Worm (Caenorhabditis elegans) whole organism, L1 larva: Measurements from ENCODE around the gene gln-2.

ENCODE experiments used
- F16B12.6 ChIP-seq: fragments of 150-350 bp; optimal IDR thresholded peaks from 2 replicates; lab custom pipeline; 2014; ENCODE audit warnings: missing biosample characterization, missing genetic modification characterization
- ama-1 ChIP-seq: fragments of 150-350 bp; optimal IDR thresholded peaks from 2 replicates; lab custom pipeline; 2014
- blmp-1 ChIP-seq: fragments of 150-350 bp; optimal IDR thresholded peaks from 2 replicates; lab custom pipeline; 2014; ENCODE audit warnings: missing biosample characterization, missing genetic modification characterization
- ceh-63 ChIP-seq: fragments of 200-800 bp; sonication (Bioruptor generic); optimal IDR thresholded peaks from 2 replicates; lab custom pipeline; 2018; ENCODE audit warnings: mild to moderate bottlenecking, missing genetic modification characterization, missing compliant biosample characterization
- ceh-8 ChIP-seq: fragments of 200-800 bp; sonication (Bioruptor generic); optimal IDR thresholded peaks from 2 replicates; lab custom pipeline; 2018; ENCODE audit warnings: mild to moderate bottlenecking, missing genetic modification characterization, moderate library complexity, missing compliant biosample characterization
- ceh-82 ChIP-seq, 3 experiments: fragments of 150-350 bp in 1 of 3; sonication (generic microtip) in 2 of 3; optimal IDR thresholded peaks; 2 replicates each; lab custom pipeline; 2014 to 2017; ENCODE audit warnings: missing biosample characterization in 3 of 3, missing genetic modification characterization in 3 of 3
- ceh-88 ChIP-seq: fragments of 200-800 bp; sonication (Bioruptor generic); IDR thresholded peaks from 2 replicates; pipeline ENCODE4 v1.3.6; 2022; ENCODE audit warnings: missing genetic modification characterization, missing compliant biosample characterization
- dpl-1 ChIP-seq, 3 experiments: fragments of 150-350 bp in 2 of 3; sonication (generic microtip) in 1 of 3; optimal IDR thresholded peaks; 2 replicates each; lab custom pipeline; 2014 to 2017; ENCODE audit warnings: missing biosample characterization in 3 of 3, missing genetic modification characterization in 3 of 3, missing genetic modification reagents in 3 of 3
- dsc-1 ChIP-seq: sonication (generic microtip); optimal IDR thresholded peaks from 2 replicates; lab custom pipeline; 2016; ENCODE audit warnings: mild to moderate bottlenecking, missing genetic modification characterization, missing compliant biosample characterization
- efl-1 ChIP-seq, 4 experiments: fragments of 150-350 bp; optimal IDR thresholded peaks in 3 of 4; peaks in 1 of 4; 1 replicate in 1 of 4; 2 replicates in 3 of 4; lab custom pipeline; 2014; ENCODE audit warnings: missing biosample characterization in 2 of 4, missing genetic modification characterization in 2 of 4, missing genetic modification reagents in 2 of 4
- efl-3 ChIP-seq: fragments of 200-800 bp; sonication (Bioruptor generic); optimal IDR thresholded peaks from 2 replicates; lab custom pipeline; 2018; ENCODE audit warnings: mild to moderate bottlenecking, missing genetic modification characterization, missing compliant biosample characterization
- elt-2 ChIP-seq: sonication (generic microtip); optimal IDR thresholded peaks from 2 replicates; lab custom pipeline; 2016; ENCODE audit warnings: missing genetic modification characterization, mild to moderate bottlenecking, inconsistent platforms, missing compliant biosample characterization, missing genetic modification reagents
- fkh-4 ChIP-seq: sonication (generic microtip); optimal IDR thresholded peaks from 2 replicates; lab custom pipeline; 2016; ENCODE audit warnings: missing compliant biosample characterization, missing genetic modification characterization, borderline replicate concordance
- fkh-8 ChIP-seq: sonication (generic microtip); optimal IDR thresholded peaks from 2 replicates; lab custom pipeline; 2016; ENCODE audit warnings: mild to moderate bottlenecking, missing genetic modification characterization, missing compliant biosample characterization
- fos-1 ChIP-seq: fragments of 150-350 bp; optimal IDR thresholded peaks from 2 replicates; lab custom pipeline; 2014; ENCODE audit warnings: missing biosample characterization, missing genetic modification characterization
- hlh-17 ChIP-seq: fragments of 200-800 bp; sonication (Bioruptor generic); optimal IDR thresholded peaks from 2 replicates; lab custom pipeline; 2018; ENCODE audit warnings: missing genetic modification characterization, mild to moderate bottlenecking, missing compliant biosample characterization, moderate library complexity, borderline replicate concordance
- jun-1 ChIP-seq: fragments of 150-350 bp; optimal IDR thresholded peaks from 2 replicates; lab custom pipeline; 2014; ENCODE audit warnings: missing biosample characterization, missing genetic modification reagents, missing genetic modification characterization
- lin-14 ChIP-seq: fragments of 200-800 bp; sonication (Bioruptor generic); optimal IDR thresholded peaks from 2 replicates; lab custom pipeline; 2018; ENCODE audit warnings: mild to moderate bottlenecking, missing genetic modification characterization, moderate library complexity, missing compliant biosample characterization
- lin-35 ChIP-seq, 2 experiments: fragments of 150-350 bp; optimal IDR thresholded peaks; 2 replicates each; lab custom pipeline; 2014; ENCODE audit warnings: missing biosample characterization in 2 of 2, missing genetic modification characterization in 2 of 2, missing genetic modification reagents in 2 of 2
- lin-39 ChIP-seq: fragments of 150-350 bp; optimal IDR thresholded peaks from 2 replicates; lab custom pipeline; 2014; ENCODE audit warnings: missing biosample characterization, missing genetic modification reagents, missing genetic modification characterization
- lir-3 ChIP-seq: sonication (generic microtip); optimal IDR thresholded peaks from 2 replicates; lab custom pipeline; 2016; ENCODE audit warnings: mild to moderate bottlenecking, missing genetic modification characterization, moderate library complexity, missing compliant biosample characterization; ENCODE audit not compliant: poor library complexity
- lsy-2 ChIP-seq, 2 experiments: fragments of 150-350 bp; optimal IDR thresholded peaks; 2 replicates each; lab custom pipeline; 2014; ENCODE audit warnings: missing biosample characterization in 2 of 2, missing genetic modification characterization in 2 of 2
- mab-9 ChIP-seq: fragments of 200-800 bp; sonication (Bioruptor generic); IDR thresholded peaks from 2 replicates; pipeline ENCODE4 v1.3.6; 2022; ENCODE audit warnings: missing genetic modification reagents, missing genetic modification characterization, missing compliant biosample characterization
- mdl-1 ChIP-seq, 2 experiments: fragments of 150-350 bp; optimal IDR thresholded peaks; 2 replicates each; lab custom pipeline; 2014 to 2017; ENCODE audit warnings: missing biosample characterization in 2 of 2, missing genetic modification characterization in 2 of 2, inconsistent platforms in 1 of 2
- mep-1 ChIP-seq: fragments of 150-350 bp; optimal IDR thresholded peaks from 2 replicates; lab custom pipeline; 2014; ENCODE audit warnings: missing biosample characterization, missing genetic modification characterization
- nhr-11 ChIP-seq: fragments of 150-350 bp; optimal IDR thresholded peaks from 2 replicates; lab custom pipeline; 2014; ENCODE audit warnings: missing biosample characterization, missing genetic modification characterization
- nhr-20 ChIP-seq: sonication (generic microtip); optimal IDR thresholded peaks from 2 replicates; lab custom pipeline; 2016; ENCODE audit warnings: mild to moderate bottlenecking, missing genetic modification characterization, missing compliant biosample characterization
- nhr-237 ChIP-seq: fragments of 150-350 bp; optimal IDR thresholded peaks from 2 replicates; lab custom pipeline; 2014; ENCODE audit warnings: missing biosample characterization, missing genetic modification characterization
- nhr-28 ChIP-seq: fragments of 150-350 bp; optimal IDR thresholded peaks from 2 replicates; lab custom pipeline; 2014; ENCODE audit warnings: missing biosample characterization, missing genetic modification characterization
- nhr-47 ChIP-seq: sonication (generic microtip); optimal IDR thresholded peaks from 2 replicates; lab custom pipeline; 2016; ENCODE audit warnings: mild to moderate bottlenecking, missing genetic modification characterization, moderate library complexity, missing compliant biosample characterization
- nhr-71 ChIP-seq: sonication (generic microtip); optimal IDR thresholded peaks from 2 replicates; lab custom pipeline; 2016; ENCODE audit warnings: mild to moderate bottlenecking, missing genetic modification characterization, moderate library complexity, missing compliant biosample characterization
- nhr-77 ChIP-seq: fragments of 150-350 bp; optimal IDR thresholded peaks from 2 replicates; lab custom pipeline; 2014; ENCODE audit warnings: missing biosample characterization, missing genetic modification characterization
- nhr-84 ChIP-seq: sonication (generic microtip); optimal IDR thresholded peaks from 2 replicates; lab custom pipeline; 2017; ENCODE audit warnings: missing biosample characterization, missing genetic modification characterization
- nhr-85 ChIP-seq: sonication (generic microtip); peaks from one replicate; lab custom pipeline; 2016; ENCODE audit warnings: missing genetic modification characterization, inconsistent platforms, missing compliant biosample characterization
- pag-3 ChIP-seq: sonication (generic microtip); optimal IDR thresholded peaks from 2 replicates; lab custom pipeline; 2017; ENCODE audit warnings: missing genetic modification characterization, mild to moderate bottlenecking, missing compliant biosample characterization, antibody characterized with exemption, borderline replicate concordance; ENCODE audit not compliant: insufficient read depth
- pax-3 ChIP-seq: fragments of 200-800 bp; sonication (Bioruptor generic); optimal IDR thresholded peaks from 2 replicates; lab custom pipeline; 2018; ENCODE audit warnings: mild to moderate bottlenecking, missing genetic modification characterization, moderate library complexity, missing compliant biosample characterization
- pqm-1 ChIP-seq: sonication (generic microtip); optimal IDR thresholded peaks from 3 replicates; lab custom pipeline; 2017; ENCODE audit warnings: missing biosample characterization, missing genetic modification characterization
- skn-1 ChIP-seq: fragments of 150-350 bp; optimal IDR thresholded peaks from 2 replicates; lab custom pipeline; 2014; ENCODE audit warnings: missing biosample characterization, missing genetic modification characterization
- snpc-4 ChIP-seq: fragments of 150-350 bp; optimal IDR thresholded peaks from 2 replicates; lab custom pipeline; 2014; ENCODE audit warnings: missing biosample characterization, missing genetic modification characterization
- snu-23 ChIP-seq: sonication (generic microtip); optimal IDR thresholded peaks from 2 replicates; lab custom pipeline; 2016; ENCODE audit warnings: missing genetic modification characterization, missing compliant biosample characterization
- sox-4 ChIP-seq: sonication (generic microtip); optimal IDR thresholded peaks from 2 replicates; lab custom pipeline; 2016; ENCODE audit warnings: missing genetic modification characterization, missing compliant biosample characterization
- sup-37 ChIP-seq: fragments of 200-800 bp; sonication (Bioruptor generic); optimal IDR thresholded peaks from 2 replicates; lab custom pipeline; 2018; ENCODE audit warnings: mild to moderate bottlenecking, missing genetic modification characterization, missing compliant biosample characterization
- swsn-7 ChIP-seq: sonication (generic microtip); optimal IDR thresholded peaks from 2 replicates; lab custom pipeline; 2016; ENCODE audit warnings: missing genetic modification characterization, missing compliant biosample characterization
- unc-86 ChIP-seq: sonication (generic microtip); optimal IDR thresholded peaks from 2 replicates; lab custom pipeline; 2016; ENCODE audit warnings: missing genetic modification characterization, missing compliant biosample characterization
- vab-15 ChIP-seq: sonication (generic microtip); optimal IDR thresholded peaks from 2 replicates; lab custom pipeline; 2017; ENCODE audit warnings: missing genotype, mild to moderate bottlenecking, missing genetic modification characterization, missing compliant biosample characterization
- zag-1 ChIP-seq: fragments of 150-350 bp; optimal IDR thresholded peaks from 2 replicates; lab custom pipeline; 2014; ENCODE audit warnings: missing biosample characterization, missing genetic modification characterization
- zip-4 ChIP-seq: fragments of 200-800 bp; sonication (Bioruptor generic); optimal IDR thresholded peaks from 2 replicates; lab custom pipeline; 2018; ENCODE audit warnings: mild to moderate bottlenecking, missing genetic modification characterization, moderate library complexity, missing compliant biosample characterization
- ztf-4 ChIP-seq: fragments of 150-350 bp; optimal IDR thresholded peaks from 2 replicates; lab custom pipeline; 2014; ENCODE audit warnings: missing biosample characterization, missing genetic modification characterization

gln-2 gene

ce11 chrIII:9956665-9957401 is 12.2 kb upstream of the gln-2 start, which contains the start of gene alx-1:
Gene alx-1 (plus strand): TSS chrIII:9957351.
- TF ChIP-seq elt-2 (tag; lab: Kevin White, UChicago) (no peak), snu-23 (GFP tag; lab: Kevin White, UChicago) (no peak), ztf-4 (no peak), nhr-237 (no peak), nhr-77 (tag; lab: Kevin White, UChicago) (no peak), fkh-4 (tag; lab: Kevin White, UChicago) (no peak), unc-86 (tag; lab: Kevin White, UChicago) (no peak), pag-3 (tag; lab: Kevin White, UChicago) (no peak), sup-37 (GFP tag; lab: Kevin White, UChicago) (no peak), vab-15 (no peak), efl-1 (optimal IDR thresholded peaks at IDR 0.05; lab: Kevin White, UChicago) (no peak), efl-1 (GFP tag; optimal IDR thresholded peaks at IDR 0.05 in 1 of 2; lab: Kevin White, UChicago) (no peak), sox-4 (tag; lab: Kevin White, UChicago) (no peak), nhr-84 (no peak), nhr-71 (tag; lab: Kevin White, UChicago) (no peak), lin-39 (tag; lab: Kevin White, UChicago) (no peak), efl-3 (GFP tag; lab: Kevin White, UChicago) (no peak), pax-3 (no peak), nhr-11 (tag; lab: Kevin White, UChicago) (no peak), mab-9 (GFP tag; lab: Robert Waterston, UW) (no peak), swsn-7 (tag; lab: Kevin White, UChicago) (no peak), dsc-1 (tag; lab: Kevin White, UChicago) (no peak), nhr-85 (tag; lab: Kevin White, UChicago) (peak; percentile 52), skn-1 (peak; percentile 69), lir-3 (tag; lab: Kevin White, UChicago) (no peak), ama-1 (lab: Kevin White, UChicago) (no peak), nhr-20 (tag; lab: Kevin White, UChicago) (no peak), nhr-28 (tag; lab: Kevin White, UChicago) (no peak), F16B12.6 (tag; lab: Kevin White, UChicago) (no peak), fkh-8 (no peak), zip-4 (peak; percentile 54), nhr-47 (no peak), mdl-1 (tag; optimal IDR thresholded peaks at IDR 0.05; lab: Kevin White, UChicago) (no peak), ceh-63 (GFP tag; lab: Kevin White, UChicago) (no peak), snpc-4 (tag; lab: Kevin White, UChicago) (no peak), jun-1 (tag; lab: Kevin White, UChicago) (peak; percentile 88), zag-1 (tag; lab: Kevin White, UChicago) (no peak), hlh-17 (no peak), ceh-82 (tag; optimal IDR thresholded peaks at IDR 0.05; lab: Kevin White, UChicago) (no peak), mep-1 (no peak), ceh-88 (no peak), fos-1 (peak; percentile 27)

ce11 chrIII:9956123-9956522 is 11.5 kb upstream of the gln-2 start, which contains the start of gene mog-1:
Gene mog-1 (minus strand): TSS chrIII:9956215.
- TF ChIP-seq ceh-8 (GFP tag; lab: Kevin White, UChicago) (no peak), pqm-1 (tag; lab: Kevin White, UChicago) (no peak), skn-1 (peak; percentile 18), lin-14 (peak; percentile 30), dpl-1 (GFP tag; optimal IDR thresholded peaks at IDR 0.05; lab: Kevin White, UChicago) (peak in 1 of 3 experiments; percentile 50), blmp-1 (tag; lab: Kevin White, UChicago) (peak; percentile 2), sox-4 (tag; lab: Kevin White, UChicago) (no peak), efl-1 (optimal IDR thresholded peaks at IDR 0.05; lab: Kevin White, UChicago) (peak; percentile 7 to 19), efl-1 (GFP tag; optimal IDR thresholded peaks at IDR 0.05 in 1 of 2; lab: Kevin White, UChicago) (peak; percentile 43 to 51), lsy-2 (tag; optimal IDR thresholded peaks at IDR 0.05; lab: Kevin White, UChicago) (peak in 1 of 2 experiments; percentile 64), lin-35 (GFP tag; optimal IDR thresholded peaks at IDR 0.05; lab: Kevin White, UChicago) (peak in 1 of 2 experiments; percentile 16), nhr-20 (tag; lab: Kevin White, UChicago) (no peak), snu-23 (GFP tag; lab: Kevin White, UChicago) (peak; percentile 17)
- TF ChIP-seq, all 84 proteins: peak for 8
